Fruit fly (Drosophila melanogaster) ovary, adult (tissue): ENCODE measurements around the gene dimm.
A peak's percentile ranks its signal among the peaks of the same experiment; 100 is the strongest.

Experiments used
- CG17801 ChIP-seq: fragments of 200-800 bp; optimal IDR thresholded peaks from 2 replicates; lab custom pipeline; 2019; ENCODE audit warnings: missing biosample characterization, mild to moderate bottlenecking, missing genetic modification characterization, moderate library complexity; ENCODE audit not compliant: partially characterized antibody

The dimm gene

DNA sequence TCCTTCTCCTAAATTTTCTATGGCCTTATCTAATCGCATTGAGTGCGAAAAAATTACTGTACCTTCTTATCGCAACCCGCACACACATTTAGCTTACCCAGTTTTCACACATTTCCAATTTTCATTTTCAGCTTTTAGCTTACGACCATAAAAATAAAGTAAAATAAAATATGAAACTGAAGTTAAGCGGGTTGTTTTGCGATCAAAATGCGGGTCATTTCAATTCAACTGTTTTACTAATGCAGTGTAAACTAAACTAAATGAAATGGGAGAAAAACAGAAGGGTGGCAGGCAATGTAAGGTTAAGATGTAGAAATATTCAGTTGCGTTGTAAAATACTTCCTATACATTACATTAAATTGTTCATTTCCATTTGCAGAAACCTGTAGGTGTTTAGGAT is 9.4 kb upstream of the dimm start:
- no peak for TF ChIP-seq CG17801

DNA sequence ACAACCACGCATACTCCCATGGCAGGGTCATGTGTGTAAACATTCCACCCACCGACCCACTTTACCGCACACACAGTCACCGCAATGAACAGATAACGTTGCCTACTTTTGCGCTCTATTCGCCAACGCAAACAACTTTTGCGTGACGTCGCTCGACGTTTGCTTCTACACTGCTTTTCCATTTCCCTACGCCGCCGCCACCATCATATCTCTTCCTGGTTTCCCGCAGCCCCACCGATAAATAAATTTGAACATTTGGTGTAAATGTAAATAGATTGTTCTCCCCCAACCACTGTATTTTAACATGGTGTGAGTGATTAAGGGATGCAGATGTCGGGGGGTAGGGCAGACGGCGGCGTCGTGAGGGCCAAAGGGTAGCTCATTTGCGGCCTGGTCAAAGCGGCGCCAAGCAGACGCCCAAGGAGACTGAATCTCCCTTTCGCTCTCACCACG is 7.1 kb upstream of the dimm start:
- TF ChIP-seq CG17801 = no peak

DNA sequence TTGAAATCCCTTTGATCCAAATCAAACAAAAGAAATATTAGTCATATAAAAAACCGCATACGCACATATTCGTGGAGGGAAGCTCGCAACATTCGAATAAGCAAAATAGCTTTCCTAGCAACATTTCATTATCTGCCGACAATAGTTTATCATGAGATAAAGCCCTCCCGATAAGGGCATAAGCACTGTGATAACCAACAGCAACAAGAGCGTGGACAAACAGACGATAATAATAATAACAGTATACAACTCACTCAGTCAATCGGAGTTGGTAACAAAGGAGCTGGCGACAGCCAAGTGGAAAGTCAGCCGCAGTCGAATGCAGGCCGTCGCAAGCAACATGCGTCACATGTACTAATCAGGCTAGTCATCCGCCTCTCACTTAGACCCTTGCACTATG is 2.2 kb upstream of the dimm start:
- TF ChIP-seq CG17801 = no peak

DNA sequence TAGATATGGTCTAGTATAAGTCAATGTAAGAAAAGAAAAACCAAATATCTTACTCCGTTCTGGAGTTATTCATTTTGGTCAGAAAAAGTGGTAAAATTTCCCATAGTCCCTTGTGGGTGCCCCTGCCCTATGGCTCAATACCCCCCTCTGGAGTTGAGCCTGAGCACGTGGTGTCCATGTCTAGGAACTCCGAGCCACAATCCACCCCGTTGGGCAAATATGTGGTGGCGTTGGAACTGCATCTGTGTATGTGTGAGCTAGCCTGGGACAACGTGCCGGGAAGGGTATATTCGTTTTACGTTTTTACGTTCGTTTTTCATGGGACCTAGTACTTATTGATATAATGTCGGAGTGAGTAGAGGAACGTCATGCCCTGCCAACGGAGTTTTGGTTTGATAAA is 733 bp upstream of the dimm start:
- TF ChIP-seq CG17801 = no peak

DNA sequence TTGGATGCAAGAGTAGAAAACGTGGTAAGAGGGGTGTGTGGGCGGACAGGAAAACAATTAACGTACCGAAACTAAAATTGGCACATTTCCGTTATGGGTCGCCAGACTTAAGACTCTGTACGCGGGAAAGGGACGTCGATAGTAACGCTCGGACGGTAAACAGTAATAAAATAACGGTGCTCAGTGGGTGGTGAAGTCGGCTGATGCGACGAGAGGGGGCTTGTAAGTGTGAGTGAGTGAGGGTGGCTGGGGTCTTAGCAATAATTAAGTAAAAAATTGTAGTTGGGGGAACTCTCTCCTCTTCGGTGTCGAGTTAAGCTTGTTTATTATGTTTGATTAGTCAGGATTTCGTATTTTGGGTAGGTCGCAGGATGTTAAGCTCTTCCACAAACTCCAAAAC is 10.2 kb downstream of the dimm start:
- no peak for TF ChIP-seq CG17801

DNA sequence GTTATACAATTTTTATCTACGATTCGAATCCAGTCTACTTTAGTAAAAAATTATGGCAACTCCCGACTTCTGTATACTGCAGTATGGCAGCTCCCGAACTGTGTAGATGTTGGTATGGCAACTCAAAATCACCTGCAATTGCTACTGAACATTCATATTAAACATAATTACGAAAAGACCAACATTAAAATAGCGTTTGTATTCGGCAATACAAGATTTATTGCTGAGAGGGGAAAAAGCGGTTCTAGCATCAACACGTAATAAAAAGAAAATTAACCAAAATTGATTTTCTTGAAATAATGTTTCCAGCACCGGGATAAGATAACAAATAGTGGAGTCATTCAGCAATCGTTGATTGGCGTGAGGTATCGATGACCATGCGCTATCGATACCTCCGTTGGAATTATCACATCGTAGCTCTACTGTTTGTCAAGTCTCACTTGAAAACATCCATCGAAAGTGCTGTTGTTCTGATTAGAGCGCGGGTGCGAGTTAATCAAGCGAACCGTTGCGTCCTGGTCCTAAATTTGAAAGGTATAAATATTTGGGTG is 12.7 kb downstream of the dimm start, which contains the start of gene Tsp39D:
Gene Tsp39D (plus strand): TSS at position 405 of the 551 bp plus-strand sequence.
- TF ChIP-seq CG17801 = peak; percentile 20

DNA sequence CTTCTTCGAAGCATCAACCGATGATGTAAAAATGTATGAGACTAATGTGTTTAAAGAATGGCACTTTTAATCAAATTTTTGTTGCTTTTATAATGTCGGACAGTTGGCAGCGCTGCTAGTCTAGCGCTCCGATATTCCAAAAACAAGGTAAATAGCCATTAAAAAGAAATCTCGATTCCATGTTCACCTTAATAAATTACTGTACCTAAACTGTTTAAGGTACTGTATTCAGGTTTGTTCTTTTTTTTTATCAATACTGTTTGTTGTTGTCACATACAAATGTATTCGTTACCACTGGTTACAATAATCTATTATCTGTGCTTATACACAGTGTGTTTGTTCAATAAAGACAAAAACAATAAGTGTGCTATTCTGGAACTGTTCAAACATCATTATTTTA is 29.4 kb downstream of the dimm start, which contains the start of gene dtr:
Gene dtr (plus strand): TSS at position 301 of the 400 bp plus-strand sequence.
- TF ChIP-seq CG17801 = no peak

DNA sequence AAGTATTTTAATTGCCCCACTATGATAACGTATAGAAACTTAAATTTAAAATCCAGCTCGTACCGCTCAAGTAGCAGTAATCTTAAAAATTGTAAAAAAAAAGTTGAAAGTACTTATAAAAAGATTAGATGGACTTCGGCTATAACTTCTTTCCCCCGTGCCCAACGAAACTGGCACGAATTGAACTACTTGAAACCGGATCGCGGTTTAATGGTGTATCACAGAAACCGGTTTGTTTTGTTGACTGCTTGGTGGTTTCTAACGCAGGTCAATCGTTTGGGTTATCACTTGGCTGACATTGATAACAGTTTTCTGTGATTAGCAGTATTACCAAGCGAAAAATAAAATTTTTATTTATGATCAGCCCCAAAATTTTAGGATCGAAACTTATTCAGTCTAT is 35.7 kb downstream of the dimm start:
- TF ChIP-seq CG17801 = no peak

DNA sequence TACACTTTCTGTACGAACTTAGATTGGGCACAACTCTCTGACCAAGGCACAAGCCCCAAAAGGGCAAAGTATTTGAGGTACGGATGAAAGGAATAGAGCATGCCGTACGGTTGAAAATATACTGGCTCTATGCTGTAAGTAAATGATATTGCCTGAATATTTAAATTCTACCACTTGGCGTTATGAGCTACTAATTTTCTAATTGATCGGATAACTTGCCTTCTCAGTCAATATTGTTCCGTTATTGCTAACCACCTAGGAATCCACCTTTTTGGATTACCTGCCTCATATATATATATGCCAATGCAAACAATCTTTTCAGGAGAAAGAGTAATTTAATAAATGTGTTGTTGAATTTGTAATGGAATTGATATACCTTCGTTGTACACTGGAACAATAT is 38.0 kb downstream of the dimm start, which contains the start of gene Gr39b:
Gene Gr39b (minus strand): TSS at position 101 of the 400 bp plus-strand sequence.
- TF ChIP-seq CG17801 = no peak

DNA sequence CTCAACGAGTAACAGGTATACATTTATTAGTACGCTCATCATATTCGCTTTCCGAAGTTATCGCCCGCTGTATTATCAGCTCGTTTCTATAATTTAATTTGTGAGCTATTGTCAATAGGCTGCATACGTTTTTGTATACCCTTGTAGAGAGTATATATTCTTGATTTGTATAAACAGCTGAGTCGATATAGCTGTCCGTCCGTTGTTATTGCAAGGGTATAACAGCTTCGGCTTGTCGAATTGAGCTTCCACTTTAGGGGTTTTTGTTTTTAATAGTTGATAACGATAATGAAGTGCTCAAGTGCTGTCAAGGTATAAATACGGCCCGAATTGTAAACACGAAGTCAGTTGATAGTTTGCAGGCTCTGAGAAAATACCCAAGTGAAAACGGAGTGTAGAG is 39.3 kb downstream of the dimm start, which contains the start of gene CG8665:
Gene CG8665 (plus strand): TSS at position 342 of the 400 bp plus-strand sequence.
- no peak for TF ChIP-seq CG17801

DNA sequence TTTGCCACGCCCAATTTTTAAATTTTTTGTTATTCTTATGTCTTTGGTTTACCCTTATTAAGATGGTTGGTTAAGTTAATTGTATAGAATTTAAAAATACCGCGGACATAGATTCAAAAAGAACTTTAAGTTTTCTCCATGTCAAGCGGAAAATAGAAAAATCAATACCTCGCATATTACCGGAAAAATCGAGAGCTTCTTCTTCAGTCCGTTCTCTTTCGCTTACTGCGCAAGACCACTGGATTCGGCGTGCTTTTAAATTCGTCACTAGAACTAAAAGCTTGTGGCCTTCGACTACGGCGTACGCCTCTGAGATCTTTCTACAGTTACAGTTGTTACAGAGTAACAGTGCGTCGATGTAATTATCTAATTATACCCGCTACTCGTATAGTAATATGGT is 46.4 kb downstream of the dimm start:
- TF ChIP-seq CG17801 = no peak

DNA sequence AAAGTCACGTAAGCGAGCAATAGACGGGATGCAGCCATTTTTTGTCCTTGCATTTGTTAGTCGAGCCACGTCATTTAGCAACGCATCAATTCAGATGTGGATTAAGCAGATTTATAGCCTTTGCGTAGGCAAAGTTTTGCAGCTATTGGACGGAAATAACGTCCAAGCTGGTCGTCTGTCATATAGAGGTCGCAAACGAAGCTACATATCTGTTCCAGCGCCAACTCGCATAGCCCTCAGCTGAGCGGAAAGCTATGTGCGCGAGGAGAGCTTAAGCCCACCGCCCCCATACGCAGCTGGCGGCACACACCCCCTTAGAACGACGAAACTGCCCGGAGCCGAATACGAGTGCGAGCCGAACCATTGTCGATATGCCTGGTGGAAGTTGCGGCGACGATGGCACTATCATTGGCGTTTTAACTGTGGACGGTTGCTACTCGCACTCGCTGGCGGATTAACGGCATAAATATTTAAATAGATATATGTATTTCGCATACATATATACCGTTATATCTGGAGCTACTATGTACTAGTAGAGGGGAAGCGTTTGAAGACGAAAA is 48.3 kb downstream of the dimm start, which contains the start of gene nrv3:
Gene nrv3 (plus strand): TSS at position 211 of the 560 bp plus-strand sequence.
- TF ChIP-seq CG17801 = no peak

DNA sequence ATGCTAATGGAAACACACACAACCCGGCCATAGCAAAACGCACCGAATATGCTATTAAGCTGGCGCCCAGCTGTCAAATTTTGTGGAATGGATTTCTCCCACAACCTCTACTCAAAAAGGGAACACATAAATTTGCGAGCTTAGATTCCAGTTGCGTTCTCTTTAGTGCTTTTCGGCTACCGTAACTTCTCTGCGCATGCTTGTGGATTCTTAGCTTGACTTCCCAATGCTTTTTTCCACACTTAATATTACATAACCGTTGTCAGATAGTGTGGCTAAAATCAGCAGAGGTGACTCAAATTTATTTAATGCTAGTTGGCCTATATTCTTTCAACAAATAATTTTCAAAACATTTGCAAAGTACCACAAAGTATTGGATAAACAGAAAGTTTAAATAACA is 49.8 kb downstream of the dimm start:
- no peak for TF ChIP-seq CG17801
